Fruit fly (Drosophila melanogaster) whole organism, embryonic: Measurements from ENCODE around the gene CG6000.
A peak's percentile ranks its signal among the peaks of the same experiment; 100 is the strongest.

Experiments used
- Ada2b ChIP-seq: fragments of 200-800 bp; sonication (Bioruptor generic); IDR thresholded peaks from 2 replicates; pipeline ENCODE4 v1.3.6; 2022; ENCODE audit warnings: missing biosample characterization, missing genetic modification characterization
- CG11456 ChIP-seq: fragments of 200-800 bp; sonication (Bioruptor generic); IDR thresholded peaks from 3 replicates; pipeline ENCODE4 v1.3.6; 2022; ENCODE audit warnings: missing biosample characterization, missing genetic modification characterization
- CG11504 ChIP-seq: fragments of 200-800 bp; sonication (Bioruptor generic); optimal IDR thresholded peaks from 3 replicates; lab custom pipeline; 2019; ENCODE audit warnings: missing biosample characterization, mild to moderate bottlenecking, missing genetic modification characterization, moderate library complexity
- CG13894 ChIP-seq: fragments of 200-800 bp; sonication (Bioruptor generic); optimal IDR thresholded peaks from 3 replicates; lab custom pipeline; 2018; ENCODE audit warnings: missing biosample characterization, mild to moderate bottlenecking, missing genetic modification characterization, moderate library complexity
- CG17802 ChIP-seq: fragments of 200-800 bp; sonication (Bioruptor generic); optimal IDR thresholded peaks from 2 replicates; lab custom pipeline; 2018; ENCODE audit warnings: missing biosample characterization, mild to moderate bottlenecking, missing genetic modification characterization, moderate library complexity
- CG18599 ChIP-seq: fragments of 200-800 bp; sonication (Bioruptor generic); optimal IDR thresholded peaks from 3 replicates; lab custom pipeline; 2017; ENCODE audit warnings: missing biosample characterization, missing genetic modification characterization, mild to moderate bottlenecking, moderate library complexity, missing genetic modification reagents
- CG2678 ChIP-seq: fragments of 200-800 bp; sonication (Bioruptor generic); optimal IDR thresholded peaks from 3 replicates; lab custom pipeline; 2019; ENCODE audit warnings: missing biosample characterization, mild to moderate bottlenecking, missing genetic modification characterization, moderate library complexity
- CG30431 ChIP-seq: fragments of 200-800 bp; sonication (Bioruptor generic); optimal IDR thresholded peaks from 2 replicates; lab custom pipeline; 2017; ENCODE audit warnings: missing biosample characterization, missing genetic modification characterization
- CG31365 ChIP-seq: fragments of 200-800 bp; sonication (Bioruptor generic); optimal IDR thresholded peaks from 2 replicates; lab custom pipeline; 2018; ENCODE audit warnings: missing biosample characterization, mild to moderate bottlenecking, missing genetic modification characterization
- CG3281 ChIP-seq: fragments of 200-800 bp; sonication (Bioruptor generic); optimal IDR thresholded peaks from 3 replicates; lab custom pipeline; 2017; ENCODE audit warnings: missing biosample characterization, mild to moderate bottlenecking, missing genetic modification characterization
- CG3407 ChIP-seq: fragments of 200-800 bp; sonication (Bioruptor generic); optimal IDR thresholded peaks from 2 replicates; lab custom pipeline; 2018; ENCODE audit warnings: missing biosample characterization, mild to moderate bottlenecking, missing genetic modification characterization
- CG9727 ChIP-seq: fragments of 200-800 bp; sonication (Bioruptor generic); optimal IDR thresholded peaks from 3 replicates; lab custom pipeline; 2017; ENCODE audit warnings: missing biosample characterization, mild to moderate bottlenecking, missing genetic modification characterization
- D19A ChIP-seq: fragments of 200-800 bp; optimal IDR thresholded peaks from 3 replicates; lab custom pipeline; 2019; ENCODE audit warnings: missing biosample characterization, mild to moderate bottlenecking, missing genetic modification characterization, moderate library complexity
- Dbx ChIP-seq: fragments of 200-800 bp; sonication (Bioruptor generic); IDR thresholded peaks from 3 replicates; pipeline ENCODE4 v1.3.6; 2022; ENCODE audit warnings: missing biosample characterization, missing genetic modification characterization
- Ets65A ChIP-seq: fragments of 200-800 bp; sonication (Bioruptor generic); peaks from one replicate; lab custom pipeline; 2016; ENCODE audit warnings: missing biosample characterization, missing genetic modification characterization
- Hand ChIP-seq: fragments of 200-800 bp; sonication (Bioruptor generic); optimal IDR thresholded peaks from 2 replicates; lab custom pipeline; 2017; ENCODE audit warnings: mild to moderate bottlenecking, missing biosample characterization, missing genetic modification reagents, missing genetic modification characterization
- Hmr ChIP-seq: fragments of 200-800 bp; sonication (Bioruptor generic); optimal IDR thresholded peaks from 3 replicates; lab custom pipeline; 2017; ENCODE audit warnings: mild to moderate bottlenecking, missing biosample characterization, missing genetic modification reagents, missing genetic modification characterization
- Meics ChIP-seq: fragments of 200-800 bp; sonication (Bioruptor generic); optimal IDR thresholded peaks from 2 replicates; lab custom pipeline; 2017; ENCODE audit warnings: missing biosample characterization, mild to moderate bottlenecking, missing genetic modification characterization
- NK7.1 ChIP-seq: fragments of 200-800 bp; sonication (Bioruptor generic); optimal IDR thresholded peaks from 3 replicates; lab custom pipeline; 2016; ENCODE audit warnings: missing biosample characterization, missing genetic modification characterization
- Neu2 ChIP-seq: fragments of 200-800 bp; sonication (Bioruptor generic); optimal IDR thresholded peaks from 3 replicates; lab custom pipeline; 2016; ENCODE audit warnings: missing biosample characterization, missing genetic modification characterization, borderline replicate concordance
- Oli ChIP-seq: fragments of 200-800 bp; sonication (Bioruptor generic); optimal IDR thresholded peaks from 2 replicates; lab custom pipeline; 2018; ENCODE audit warnings: missing biosample characterization, mild to moderate bottlenecking, missing genetic modification characterization, moderate library complexity
- Optix ChIP-seq: fragments of 200-800 bp; sonication (Bioruptor generic); IDR thresholded peaks from 3 replicates; pipeline ENCODE4 v1.3.6; 2022; ENCODE audit warnings: missing biosample characterization, missing genetic modification characterization
- PHDP ChIP-seq: fragments of 200-800 bp; sonication (Bioruptor generic); optimal IDR thresholded peaks from 3 replicates; lab custom pipeline; 2018; ENCODE audit warnings: missing biosample characterization, mild to moderate bottlenecking, missing genetic modification characterization, moderate library complexity
- Ptx1 ChIP-seq: fragments of 200-800 bp; sonication (Bioruptor generic); IDR thresholded peaks from 2 replicates; pipeline ENCODE4 v1.3.6; 2022; ENCODE audit warnings: missing biosample characterization, missing genetic modification characterization
- Ravus ChIP-seq: fragments of 200-800 bp; sonication (Bioruptor generic); IDR thresholded peaks from 2 replicates; pipeline ENCODE4 v1.3.6; 2022; ENCODE audit warnings: missing biosample characterization, missing genetic modification characterization
- Scr ChIP-seq: fragments of 200-800 bp; sonication (Bioruptor generic); IDR thresholded peaks from 2 replicates; pipeline ENCODE4 v1.3.6; 2022; ENCODE audit warnings: missing biosample characterization, missing genetic modification characterization; ENCODE audit not compliant: partially characterized antibody
- Stat92E ChIP-seq, 3 experiments: fragments of >200 bp in 2 of 3; fragments of 200-800 bp in 1 of 3; sonication (Bioruptor generic) in 1 of 3; optimal IDR thresholded peaks; 2 replicates each; lab custom pipeline; 2017 to 2019; ENCODE audit warnings: missing biosample characterization in 3 of 3, missing genetic modification characterization in 3 of 3, mild to moderate bottlenecking in 1 of 3, moderate library complexity in 1 of 3
- abd-A ChIP-seq: fragments of 200-800 bp; sonication (Bioruptor generic); optimal IDR thresholded peaks from 3 replicates; lab custom pipeline; 2019; ENCODE audit warnings: missing biosample characterization, mild to moderate bottlenecking, missing genetic modification characterization, moderate library complexity
- ac ChIP-seq: fragments of 200-800 bp; sonication (Bioruptor generic); optimal IDR thresholded peaks from 3 replicates; lab custom pipeline; 2017; ENCODE audit warnings: missing biosample characterization, mild to moderate bottlenecking, missing genetic modification characterization
- ash1 ChIP-seq: fragments of 200-800 bp; sonication (Bioruptor generic); optimal IDR thresholded peaks from 2 replicates; lab custom pipeline; 2018; ENCODE audit warnings: missing biosample characterization, mild to moderate bottlenecking, missing genetic modification characterization
- bcd ChIP-seq: fragments of 200-800 bp; sonication (Bioruptor generic); optimal IDR thresholded peaks from 2 replicates; lab custom pipeline; 2017; ENCODE audit warnings: missing biosample characterization, mild to moderate bottlenecking, missing genetic modification characterization
- cato ChIP-seq: fragments of 200-800 bp; sonication (Bioruptor generic); optimal IDR thresholded peaks from 2 replicates; lab custom pipeline; 2016; ENCODE audit warnings: missing biosample characterization, missing genetic modification characterization, borderline replicate concordance
- caup ChIP-seq: fragments of 200-800 bp; sonication (Bioruptor generic); optimal IDR thresholded peaks from 3 replicates; lab custom pipeline; 2017; ENCODE audit warnings: missing biosample characterization, mild to moderate bottlenecking, missing genetic modification characterization, moderate library complexity; ENCODE audit not compliant: severe bottlenecking
- corto ChIP-seq: fragments of 200-800 bp; sonication (Bioruptor generic); optimal IDR thresholded peaks from 2 replicates; lab custom pipeline; 2016; ENCODE audit warnings: missing biosample characterization, mild to moderate bottlenecking, missing genetic modification characterization, moderate library complexity
- dmrt99B ChIP-seq: fragments of 200-800 bp; sonication (Bioruptor generic); optimal IDR thresholded peaks from 2 replicates; lab custom pipeline; 2018; ENCODE audit warnings: missing biosample characterization, mild to moderate bottlenecking, missing genetic modification characterization, moderate library complexity
- dysf ChIP-seq: fragments of 200-800 bp; sonication (Bioruptor generic); IDR thresholded peaks from 3 replicates; pipeline ENCODE4 v1.3.6; 2022; ENCODE audit warnings: missing biosample characterization, missing genetic modification characterization
- ems ChIP-seq: fragments of 200-800 bp; sonication (Bioruptor generic); optimal IDR thresholded peaks from 3 replicates; lab custom pipeline; 2016; ENCODE audit warnings: missing biosample characterization, missing genetic modification characterization
- esg ChIP-seq: fragments of 200-800 bp; sonication (Bioruptor generic); conservative IDR thresholded peaks from 2 replicates; pipeline ENCODE4 v1.3.6; 2022; ENCODE audit warnings: missing biosample characterization, missing genetic modification characterization
- grau ChIP-seq: fragments of 200-800 bp; optimal IDR thresholded peaks from 3 replicates; lab custom pipeline; 2019; ENCODE audit warnings: missing biosample characterization, mild to moderate bottlenecking, missing genetic modification characterization, moderate library complexity
- gsb ChIP-seq: fragments of 200-800 bp; sonication (Bioruptor generic); IDR thresholded peaks from 2 replicates; pipeline ENCODE4 v1.3.6; 2022; ENCODE audit warnings: missing biosample characterization, missing genetic modification characterization
- ken ChIP-seq: fragments of 200-800 bp; sonication (Bioruptor generic); IDR thresholded peaks from 3 replicates; pipeline ENCODE4 v1.3.6; 2022; ENCODE audit warnings: missing biosample characterization, missing genetic modification characterization
- knrl ChIP-seq: fragments of 200-800 bp; sonication (Bioruptor generic); IDR thresholded peaks from 3 replicates; pipeline ENCODE4 v1.3.6; 2022; ENCODE audit warnings: missing biosample characterization, missing genetic modification characterization; ENCODE audit not compliant: partially characterized antibody
- lbe ChIP-seq: fragments of 200-800 bp; sonication (Bioruptor generic); optimal IDR thresholded peaks from 2 replicates; lab custom pipeline; 2016; ENCODE audit warnings: missing biosample characterization, mild to moderate bottlenecking, missing genetic modification characterization
- lilli ChIP-seq: fragments of 200-800 bp; sonication (Bioruptor generic); optimal IDR thresholded peaks from 3 replicates; lab custom pipeline; 2016; ENCODE audit warnings: missing biosample characterization, missing genetic modification characterization
- lov ChIP-seq, 2 experiments: fragments of 200-800 bp in 1 of 2; fragments of >200 bp in 1 of 2; sonication (Bioruptor generic) in 1 of 2; IDR thresholded peaks in 1 of 2; optimal IDR thresholded peaks in 1 of 2; 2 replicates in 1 of 2; 3 replicates in 1 of 2; pipeline versions ENCODE4 v1.3.6 to Lab custom; 2017 to 2022; ENCODE audit warnings: missing biosample characterization in 1 of 2, missing genetic modification characterization in 1 of 2
- luna ChIP-seq: fragments of 200-800 bp; sonication (Bioruptor generic); optimal IDR thresholded peaks from 2 replicates; lab custom pipeline; 2016; ENCODE audit warnings: missing biosample characterization, missing genetic modification characterization
- scrt ChIP-seq: fragments of 200-800 bp; sonication (Bioruptor generic); optimal IDR thresholded peaks from 2 replicates; lab custom pipeline; 2018; ENCODE audit warnings: missing biosample characterization, mild to moderate bottlenecking, missing genetic modification characterization, moderate library complexity
- yki ChIP-seq: fragments of >200 bp; optimal IDR thresholded peaks from 3 replicates; lab custom pipeline; 2018
- zf30C ChIP-seq: fragments of 200-800 bp; sonication (Bioruptor generic); optimal IDR thresholded peaks from 3 replicates; lab custom pipeline; 2018; ENCODE audit warnings: missing biosample characterization, mild to moderate bottlenecking, missing genetic modification characterization

CG6000 gene

dm6 chr3R:24073703-24074102 is 19.5 kb downstream of the CG6000 start (continued):
- TF ChIP-seq CG2678 (tag; lab: Kevin White, UChicago), result peak; percentile 54
- TF ChIP-seq abd-A, result peak; percentile 46
- TF ChIP-seq PHDP, result peak; percentile 10
- peak; percentile 40 for TF ChIP-seq CG3281 (GFP tag; lab: Kevin White, UChicago)
- TF ChIP-seq lilli (GFP tag; lab: Kevin White, UChicago), result peak; percentile 30
- TF ChIP-seq zf30C (GFP tag; lab: Kevin White, UChicago), result peak; percentile 8
- no peak for TF ChIP-seq ash1 (GFP tag; lab: Kevin White, UChicago)
- TF ChIP-seq Dbx (GFP tag; lab: Robert Waterston, UW), result peak; percentile 65; the same call in 2 of the 3 replicates
- TF ChIP-seq Hmr (GFP tag; lab: Kevin White, UChicago), result peak; percentile 48
- peak; percentile 49 for TF ChIP-seq Meics (GFP tag; lab: Kevin White, UChicago)
- TF ChIP-seq CG18599 (GFP tag; lab: Kevin White, UChicago), result peak; percentile 71
- peak; percentile 8; the same call in 1 of the 3 replicates for TF ChIP-seq CG11456 (GFP tag; lab: Robert Waterston, UW)
- peak; percentile 2 for TF ChIP-seq CG9727
- TF ChIP-seq CG11504 (tag; lab: Kevin White, UChicago), result peak; percentile 36
- peak; percentile 41 for TF ChIP-seq CG13894
- TF ChIP-seq dmrt99B (tag; lab: Kevin White, UChicago), result peak; percentile 23
- 0 out of 2 replicates have a peak, but pooled peaks have one; percentile 26 for TF ChIP-seq Ptx1 (GFP tag; lab: Robert Waterston, UW)
- TF ChIP-seq Ravus (GFP tag; lab: Robert Waterston, UW), result no peak
- peak; percentile 16 for TF ChIP-seq grau
- no peak for TF ChIP-seq knrl
- peak; percentile 5; the same call in 1 of the 2 replicates for TF ChIP-seq Ada2b
- TF ChIP-seq caup (GFP tag; lab: Kevin White, UChicago), result peak; percentile 41
- peak; percentile 5 for TF ChIP-seq Oli (tag; lab: Kevin White, UChicago)
- peak; percentile 71 for TF ChIP-seq Hand (GFP tag; lab: Kevin White, UChicago)
- TF ChIP-seq, all 482 proteins: peak for 47

- TF ChIP-seq ems (GFP tag; lab: Kevin White, UChicago) (no peak), CG30431 (GFP tag; lab: Kevin White, UChicago) (no peak), cato (GFP tag; lab: Kevin White, UChicago) (no peak), gsb (GFP tag; lab: Robert Waterston, UW) (no peak), dysf (GFP tag; lab: Robert Waterston, UW) (peak; percentile 27; the same call in 1 of the 3 replicates), ac (no peak), CG3407 (GFP tag; lab: Kevin White, UChicago) (no peak), yki (lab: Kevin White, UChicago) (no peak), corto (GFP tag; lab: Kevin White, UChicago) (no peak), esg (GFP tag; lab: Robert Waterston, UW) (no peak), NK7.1 (GFP tag; lab: Kevin White, UChicago) (no peak), Ets65A (GFP tag; lab: Kevin White, UChicago) (no peak), lov (optimal IDR thresholded peaks at IDR 0.05; lab: Kevin White, UChicago) (no peak), lov (GFP tag; IDR thresholded peaks at IDR 0.05; lab: Robert Waterston, UW) (no peak), CG17802 (no peak), D19A (tag; lab: Kevin White, UChicago) (no peak), bcd (no peak), Hand (GFP tag; lab: Kevin White, UChicago) (no peak), Optix (GFP tag; lab: Robert Waterston, UW) (no peak), Stat92E (GFP tag; optimal IDR thresholded peaks at IDR 0.05; lab: Kevin White, UChicago) (no peak), lbe (no peak), Neu2 (no peak), CG31365 (no peak), scrt (no peak), luna (GFP tag; lab: Kevin White, UChicago) (no peak), Ravus (GFP tag; lab: Robert Waterston, UW) (no peak), ken (GFP tag; lab: Robert Waterston, UW) (no peak), Scr (GFP tag; lab: Robert Waterston, UW) (no peak)
Measured at dm6 chr3R:24079110-24079509, 24.9 kb downstream of the CG6000 start.
